Worm (Caenorhabditis elegans): ENCODE measurements around the gene nlp-13.

Gene nlp-13

ce11 chrV:4236118-4236517 is at the start of gene nlp-13:
Gene nlp-13, plus strand, starts transcription at chrV:4236418.
- TF ChIP-seq zag-1 (tag; optimal IDR thresholded peaks at IDR 0.05) = no peak
- no peak for TF ChIP-seq nhr-25 (tag; optimal IDR thresholded peaks at IDR 0.05)
- TF ChIP-seq nfya-1 (tag; optimal IDR thresholded peaks at IDR 0.05; ENCODE audit: insufficient read depth) = no peak
- TF ChIP-seq fkh-2 (tag; optimal IDR thresholded peaks at IDR 0.05) = no peak
- no peak for TF ChIP-seq elt-1 (tag; optimal IDR thresholded peaks at IDR 0.05)
- no peak for TF ChIP-seq aly-2 (tag; optimal IDR thresholded peaks at IDR 0.05)
- TF ChIP-seq ceh-16 (tag; optimal IDR thresholded peaks at IDR 0.05) = no peak
- no peak for TF ChIP-seq nhr-12 (tag; optimal IDR thresholded peaks at IDR 0.05)
- no peak for TF ChIP-seq eor-1 (tag; optimal IDR thresholded peaks at IDR 0.05)
- no peak for TF ChIP-seq unc-62 (GFP tag; optimal IDR thresholded peaks at IDR 0.05)
- no peak for TF ChIP-seq elt-2 (tag; optimal IDR thresholded peaks at IDR 0.05)
- no peak for TF ChIP-seq egl-27 (tag; optimal IDR thresholded peaks at IDR 0.05)
- no peak for TF ChIP-seq mml-1 (tag; optimal IDR thresholded peaks at IDR 0.05)
- TF ChIP-seq fkh-10 (GFP tag; optimal IDR thresholded peaks at IDR 0.05) = no peak
- TF ChIP-seq egl-5 (tag; optimal IDR thresholded peaks at IDR 0.05) = no peak
- no peak for TF ChIP-seq nhr-76 (tag; optimal IDR thresholded peaks at IDR 0.05)
- no peak for TF ChIP-seq unc-39 (tag; optimal IDR thresholded peaks at IDR 0.05)
- no peak for TF ChIP-seq pqm-1 (tag; optimal IDR thresholded peaks at IDR 0.05)
- no peak for TF ChIP-seq ama-1 (optimal IDR thresholded peaks at IDR 0.05)
- no peak for TF ChIP-seq snpc-4 (tag; optimal IDR thresholded peaks at IDR 0.05)

- TF ChIP-seq sea-2 (GFP tag; optimal IDR thresholded peaks at IDR 0.05) (no peak), nhr-43 (tag; optimal IDR thresholded peaks at IDR 0.05; ENCODE audit: poor library complexity, severe bottlenecking) (peak; percentile 56), ama-1 (optimal IDR thresholded peaks at IDR 0.05) (peak; percentile 40), aly-2 (tag; optimal IDR thresholded peaks at IDR 0.05) (no peak), nfya-1 (tag; optimal IDR thresholded peaks at IDR 0.05; ENCODE audit: insufficient read depth) (peak; percentile 55), hmg-11 (tag; optimal IDR thresholded peaks at IDR 0.05) (no peak), egl-5 (tag; optimal IDR thresholded peaks at IDR 0.05) (no peak), mml-1 (tag; optimal IDR thresholded peaks at IDR 0.05) (no peak), fos-1 (tag; optimal IDR thresholded peaks at IDR 0.05) (no peak), nhr-11 (tag; optimal IDR thresholded peaks at IDR 0.05) (no peak), pha-4 (tag; optimal IDR thresholded peaks at IDR 0.05) (no peak), nhr-25 (tag; optimal IDR thresholded peaks at IDR 0.05) (peak; percentile 7), elt-3 (tag; optimal IDR thresholded peaks at IDR 0.05) (no peak), ceh-16 (tag; optimal IDR thresholded peaks at IDR 0.05) (no peak), nhr-12 (tag; optimal IDR thresholded peaks at IDR 0.05) (no peak), elt-2 (tag; optimal IDR thresholded peaks at IDR 0.05) (peak; percentile 50)
Observed at ce11 chrV:4186453-4187143, 49.6 kb upstream of the nlp-13 start.

DNA sequence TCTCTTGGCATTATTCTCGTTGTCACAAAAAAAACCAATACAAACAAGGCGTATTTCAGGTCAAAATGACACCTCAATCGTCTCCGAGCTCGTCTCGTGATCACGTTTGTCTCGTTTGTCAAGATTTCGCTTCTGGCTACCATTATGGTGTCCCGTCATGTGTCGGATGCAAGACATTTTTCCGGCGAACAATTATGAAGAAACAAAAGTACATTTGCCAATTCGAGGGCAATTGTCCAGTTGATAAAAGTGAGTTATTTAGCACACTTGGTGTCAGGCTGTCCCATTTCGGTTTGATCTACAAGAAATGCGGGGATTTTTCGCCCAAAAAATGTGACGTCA is 49.1 kb upstream of the nlp-13 start, which contains the start of gene nhr-114:
Gene nhr-114 (plus strand): TSS at position 59 of the 342 bp plus-strand sequence.
- TF ChIP-seq sea-2 (GFP tag; optimal IDR thresholded peaks at IDR 0.05) = no peak
- no peak for TF ChIP-seq snpc-4 (tag; optimal IDR thresholded peaks at IDR 0.05)
- no peak for TF ChIP-seq elt-3 (tag; optimal IDR thresholded peaks at IDR 0.05)
- peak; percentile 45 for TF ChIP-seq elt-2 (tag; optimal IDR thresholded peaks at IDR 0.05)
- no peak for TF ChIP-seq nhr-23 (tag; optimal IDR thresholded peaks at IDR 0.05)

ce11 chrV:4189618-4190017 is 46.6 kb upstream of the nlp-13 start:
- TF ChIP-seq nhr-11 (tag; optimal IDR thresholded peaks at IDR 0.05) (no peak), ZK546.5 (tag; optimal IDR thresholded peaks at IDR 0.05) (no peak), elt-1 (tag; optimal IDR thresholded peaks at IDR 0.05) (no peak), ceh-9 (tag; optimal IDR thresholded peaks at IDR 0.05) (no peak), nhr-43 (tag; optimal IDR thresholded peaks at IDR 0.05; ENCODE audit: poor library complexity, severe bottlenecking) (no peak), nhr-76 (tag; optimal IDR thresholded peaks at IDR 0.05) (no peak), unc-62 (GFP tag; optimal IDR thresholded peaks at IDR 0.05) (no peak), mml-1 (tag; optimal IDR thresholded peaks at IDR 0.05) (no peak), R02D3.7 (tag; optimal IDR thresholded peaks at IDR 0.05) (no peak), jun-1 (tag; optimal IDR thresholded peaks at IDR 0.05) (no peak), ama-1 (optimal IDR thresholded peaks at IDR 0.05) (no peak), nhr-12 (tag; optimal IDR thresholded peaks at IDR 0.05) (no peak), nhr-23 (tag; optimal IDR thresholded peaks at IDR 0.05) (no peak), nhr-237 (tag; optimal IDR thresholded peaks at IDR 0.05) (no peak), mdl-1 (tag; optimal IDR thresholded peaks at IDR 0.05) (no peak), daf-12 (tag; optimal IDR thresholded peaks at IDR 0.05) (no peak), eor-1 (tag; optimal IDR thresholded peaks at IDR 0.05) (no peak)

Measured in whole organism, L3 larva.